Worm (Caenorhabditis elegans) whole organism, L3 larva: ENCODE results near the gene Y57G11B.2.

Experiments used
- R02D3.7 ChIP-seq: fragments of 150-350 bp; optimal IDR thresholded peaks from 2 replicates; lab custom pipeline; 2014; ENCODE audit warnings: missing biosample characterization, missing genetic modification characterization
- ZK546.5 ChIP-seq: sonication (generic microtip); optimal IDR thresholded peaks from 2 replicates; lab custom pipeline; 2017; ENCODE audit warnings: missing biosample characterization, missing genetic modification characterization
- aly-2 ChIP-seq: fragments of 150-350 bp; optimal IDR thresholded peaks from 2 replicates; lab custom pipeline; 2014; ENCODE audit warnings: missing biosample characterization, missing genetic modification characterization
- ama-1 ChIP-seq: fragments of 150-350 bp; optimal IDR thresholded peaks from 2 replicates; lab custom pipeline; 2018
- ceh-16 ChIP-seq: sonication (generic microtip); optimal IDR thresholded peaks from 2 replicates; lab custom pipeline; 2017; ENCODE audit warnings: missing biosample characterization, missing genetic modification characterization
- ceh-28 ChIP-seq: fragments of 150-350 bp; optimal IDR thresholded peaks from 2 replicates; lab custom pipeline; 2014; ENCODE audit warnings: missing biosample characterization, missing genetic modification reagents, missing genetic modification characterization
- ceh-82 ChIP-seq: fragments of 150-350 bp; optimal IDR thresholded peaks from 2 replicates; lab custom pipeline; 2014; ENCODE audit warnings: missing biosample characterization, missing genetic modification characterization
- egl-27 ChIP-seq: sonication (generic microtip); optimal IDR thresholded peaks from 4 replicates; lab custom pipeline; 2017; ENCODE audit warnings: missing biosample characterization, missing genetic modification reagents, missing genetic modification characterization
- egl-5 ChIP-seq: fragments of 150-350 bp; optimal IDR thresholded peaks from 2 replicates; lab custom pipeline; 2017; ENCODE audit warnings: missing biosample characterization, missing genetic modification reagents, missing genetic modification characterization, inconsistent platforms
- elt-2 ChIP-seq: sonication (generic microtip); optimal IDR thresholded peaks from 2 replicates; lab custom pipeline; 2016; ENCODE audit warnings: missing genetic modification reagents, mild to moderate bottlenecking, missing genetic modification characterization, missing compliant biosample characterization
- elt-3 ChIP-seq, 3 experiments: fragments of 150-350 bp in 1 of 3; sonication (generic microtip) in 2 of 3; optimal IDR thresholded peaks; 2 replicates in 2 of 3; 4 replicates in 1 of 3; lab custom pipeline; 2014 to 2017; ENCODE audit warnings: missing biosample characterization in 3 of 3, missing genetic modification characterization in 3 of 3
- eor-1 ChIP-seq, 2 experiments: fragments of 150-350 bp; optimal IDR thresholded peaks; 2 replicates each; lab custom pipeline; 2014 to 2018; ENCODE audit warnings: missing biosample characterization in 2 of 2, missing genetic modification characterization in 2 of 2
- fkh-10 ChIP-seq: sonication (generic microtip); optimal IDR thresholded peaks from 2 replicates; lab custom pipeline; 2017; ENCODE audit warnings: missing biosample characterization, missing genetic modification reagents, missing genetic modification characterization
- fkh-2 ChIP-seq: fragments of 150-350 bp; optimal IDR thresholded peaks from 2 replicates; lab custom pipeline; 2014; ENCODE audit warnings: missing biosample characterization, missing genetic modification reagents, missing genetic modification characterization
- fos-1 ChIP-seq: fragments of 150-350 bp; optimal IDR thresholded peaks from 2 replicates; lab custom pipeline; 2014; ENCODE audit warnings: missing biosample characterization, missing genetic modification characterization
- hmg-11 ChIP-seq: sonication (generic microtip); optimal IDR thresholded peaks from 2 replicates; lab custom pipeline; 2016; ENCODE audit warnings: missing genetic modification characterization, missing compliant biosample characterization
- jun-1 ChIP-seq: fragments of 150-350 bp; optimal IDR thresholded peaks from 2 replicates; lab custom pipeline; 2014; ENCODE audit warnings: missing biosample characterization, missing genetic modification reagents, missing genetic modification characterization
- lin-15B ChIP-seq: fragments of 150-350 bp; optimal IDR thresholded peaks from 2 replicates; lab custom pipeline; 2014; ENCODE audit warnings: missing biosample characterization, missing genetic modification characterization
- lin-39 ChIP-seq: fragments of 150-350 bp; optimal IDR thresholded peaks from 2 replicates; lab custom pipeline; 2018; ENCODE audit warnings: missing biosample characterization, missing genetic modification reagents, missing genetic modification characterization
- lsy-12 ChIP-seq: sonication (generic microtip); optimal IDR thresholded peaks from 2 replicates; lab custom pipeline; 2016; ENCODE audit warnings: mild to moderate bottlenecking, missing genetic modification characterization, missing compliant biosample characterization
- mdl-1 ChIP-seq: fragments of 150-350 bp; optimal IDR thresholded peaks from 2 replicates; lab custom pipeline; 2014; ENCODE audit warnings: missing biosample characterization, missing genetic modification characterization
- mml-1 ChIP-seq: fragments of 150-350 bp; sonication (generic microtip); optimal IDR thresholded peaks from 3 replicates; lab custom pipeline; 2014; ENCODE audit warnings: missing biosample characterization, missing genetic modification characterization
- nhr-11 ChIP-seq: fragments of 150-350 bp; optimal IDR thresholded peaks from 2 replicates; lab custom pipeline; 2014; ENCODE audit warnings: missing biosample characterization, missing genetic modification characterization
- nhr-12 ChIP-seq: fragments of 150-350 bp; optimal IDR thresholded peaks from 2 replicates; lab custom pipeline; 2014; ENCODE audit warnings: missing biosample characterization, missing genetic modification characterization
- nhr-23 ChIP-seq: fragments of 150-350 bp; optimal IDR thresholded peaks from 2 replicates; lab custom pipeline; 2014; ENCODE audit warnings: missing biosample characterization, missing genetic modification reagents, missing genetic modification characterization
- nhr-237 ChIP-seq: fragments of 150-350 bp; optimal IDR thresholded peaks from 2 replicates; lab custom pipeline; 2014; ENCODE audit warnings: missing biosample characterization, missing genetic modification characterization
- nhr-25 ChIP-seq: sonication (generic microtip); optimal IDR thresholded peaks from 2 replicates; lab custom pipeline; 2017; ENCODE audit warnings: missing biosample characterization, missing genetic modification characterization
- nhr-28 ChIP-seq: fragments of 150-350 bp; optimal IDR thresholded peaks from 2 replicates; lab custom pipeline; 2014; ENCODE audit warnings: missing biosample characterization, missing genetic modification characterization
- nhr-43 ChIP-seq: sonication (generic microtip); optimal IDR thresholded peaks from 2 replicates; lab custom pipeline; 2016; ENCODE audit warnings: mild to moderate bottlenecking, missing genetic modification characterization, missing compliant biosample characterization; ENCODE audit not compliant: poor library complexity, severe bottlenecking
- nhr-77 ChIP-seq: fragments of 150-350 bp; optimal IDR thresholded peaks from 2 replicates; lab custom pipeline; 2014; ENCODE audit warnings: missing biosample characterization, missing genetic modification characterization
- pha-4 ChIP-seq: fragments of 150-350 bp; optimal IDR thresholded peaks from 2 replicates; lab custom pipeline; 2014; ENCODE audit warnings: missing biosample characterization, missing genetic modification reagents, missing genetic modification characterization
- pqm-1 ChIP-seq: fragments of 150-350 bp; optimal IDR thresholded peaks from 2 replicates; lab custom pipeline; 2017; ENCODE audit warnings: missing biosample characterization, missing genetic modification characterization, inconsistent platforms
- sea-2 ChIP-seq: fragments of 150-350 bp; sonication (generic microtip); optimal IDR thresholded peaks from 4 replicates; lab custom pipeline; 2014; ENCODE audit warnings: missing biosample characterization, missing genetic modification reagents, missing genetic modification characterization
- snpc-4 ChIP-seq: fragments of 150-350 bp; optimal IDR thresholded peaks from 2 replicates; lab custom pipeline; 2014; ENCODE audit warnings: missing biosample characterization, missing genetic modification characterization
- tbx-2 ChIP-seq: sonication (generic microtip); optimal IDR thresholded peaks from 2 replicates; lab custom pipeline; 2016; ENCODE audit warnings: mild to moderate bottlenecking, missing genetic modification characterization, missing compliant biosample characterization
- unc-62 ChIP-seq: fragments of 150-350 bp; sonication (generic microtip); optimal IDR thresholded peaks from 4 replicates; lab custom pipeline; 2014; ENCODE audit warnings: missing biosample characterization, missing genetic modification reagents, missing genetic modification characterization
- zag-1 ChIP-seq: fragments of 150-350 bp; optimal IDR thresholded peaks from 2 replicates; lab custom pipeline; 2014; ENCODE audit warnings: missing biosample characterization, missing genetic modification characterization
- ztf-11 ChIP-seq: fragments of 150-350 bp; optimal IDR thresholded peaks from 2 replicates; lab custom pipeline; 2014; ENCODE audit warnings: missing biosample characterization, missing genetic modification characterization
- ztf-4 ChIP-seq: fragments of 150-350 bp; optimal IDR thresholded peaks from 2 replicates; lab custom pipeline; 2014; ENCODE audit warnings: missing biosample characterization, missing genetic modification characterization

The Y57G11B.2 gene

DNA sequence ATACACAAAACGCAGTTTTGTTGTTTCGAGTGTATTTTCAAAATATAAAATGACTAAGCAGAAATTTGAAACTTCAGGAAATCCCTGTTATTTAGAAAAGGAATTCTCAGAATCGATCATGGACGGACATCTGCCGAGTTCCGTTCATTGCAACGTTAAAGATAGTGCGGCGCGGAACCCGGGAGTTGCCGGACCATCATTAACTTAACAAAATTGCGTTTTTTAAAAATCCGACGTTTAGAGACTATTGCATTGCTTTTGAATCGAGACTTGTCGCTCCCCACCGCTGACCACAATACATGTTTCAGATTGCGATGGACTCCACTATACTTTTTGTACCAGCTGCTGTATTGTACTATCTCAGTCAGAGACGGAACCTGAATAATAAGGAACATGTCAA lies 35.1 kb upstream of the Y57G11B.2 start:
- TF ChIP-seq egl-5 (tag; lab: Kevin White, UChicago) (no peak), nhr-11 (tag; lab: Kevin White, UChicago) (no peak), jun-1 (no peak), zag-1 (tag; lab: Kevin White, UChicago) (no peak), nhr-25 (tag; lab: Kevin White, UChicago) (no peak), nhr-237 (tag; lab: Kevin White, UChicago) (no peak)

DNA sequence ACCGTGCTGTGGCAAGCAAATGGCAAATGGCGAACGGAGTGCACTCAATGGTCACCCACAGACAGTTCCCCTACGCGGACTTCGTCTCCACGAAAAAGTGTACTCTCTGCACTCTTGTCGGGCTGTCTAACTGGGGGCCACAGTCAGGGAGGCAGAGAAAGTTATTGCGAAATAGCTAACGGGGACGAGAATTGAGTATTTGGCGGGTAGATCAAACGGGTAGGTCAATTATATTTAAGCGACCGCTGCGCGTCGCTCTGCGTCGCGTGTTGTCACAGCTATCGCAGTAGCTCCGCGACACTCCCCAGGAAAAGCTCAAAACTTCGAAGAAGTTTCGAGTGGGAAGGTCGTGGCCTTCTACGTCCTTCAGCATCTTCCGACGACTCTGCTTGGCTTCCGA lies 32.8 kb upstream of the Y57G11B.2 start:
- TF ChIP-seq ztf-11 (tag; lab: Kevin White, UChicago) (no peak), zag-1 (tag; lab: Kevin White, UChicago) (no peak), tbx-2 (tag; lab: Kevin White, UChicago) (no peak), ceh-28 (no peak), aly-2 (no peak), ceh-82 (tag; lab: Kevin White, UChicago) (no peak), ama-1 (lab: Kevin White, UChicago) (no peak), mml-1 (tag; lab: Kevin White, UChicago) (no peak)

DNA sequence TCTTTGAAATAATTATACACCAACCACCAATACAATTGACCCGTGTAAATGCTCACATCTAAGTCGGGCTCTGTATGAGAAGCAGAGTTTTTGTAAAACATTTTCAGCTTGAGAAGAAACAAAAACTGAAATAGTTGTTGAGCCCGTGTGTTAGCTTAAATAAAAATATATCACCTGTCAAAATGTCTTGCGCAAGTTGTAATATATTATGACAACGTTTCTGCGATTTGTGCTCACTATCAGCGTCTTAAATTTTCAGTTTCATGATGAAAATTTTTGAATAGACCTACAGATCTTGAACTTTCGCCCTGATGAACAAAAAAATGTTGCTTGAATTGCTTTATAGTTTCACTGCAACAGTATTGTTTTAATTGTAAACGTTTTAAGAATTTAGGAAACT lies 30.2 kb upstream of the Y57G11B.2 start, which contains the start of gene T27E7.4:
Gene T27E7.4, minus strand, starts transcription at position 101 of the 400 bp plus-strand sequence.
- no peak for TF ChIP-seq zag-1 (tag; lab: Kevin White, UChicago)
- TF ChIP-seq lin-39 (tag; lab: Kevin White, UChicago): no peak
- TF ChIP-seq ztf-11 (tag; lab: Kevin White, UChicago): no peak
- TF ChIP-seq R02D3.7: no peak
- TF ChIP-seq fkh-2 (tag; lab: Kevin White, UChicago): no peak
- no peak for TF ChIP-seq nhr-23 (tag; lab: Kevin White, UChicago)
- TF ChIP-seq elt-2: no peak
- TF ChIP-seq ZK546.5: no peak
- TF ChIP-seq sea-2: no peak
- TF ChIP-seq eor-1 (tag; optimal IDR thresholded peaks at IDR 0.05; lab: Kevin White, UChicago): no peak
- TF ChIP-seq nhr-25 (tag; lab: Kevin White, UChicago): no peak
- TF ChIP-seq lin-15B (tag; lab: Kevin White, UChicago): no peak
- no peak for TF ChIP-seq tbx-2 (tag; lab: Kevin White, UChicago)
- TF ChIP-seq fkh-10 (GFP tag; lab: Kevin White, UChicago): no peak
- no peak for TF ChIP-seq nhr-28 (tag; lab: Kevin White, UChicago)
- no peak for TF ChIP-seq nhr-237 (tag; lab: Kevin White, UChicago)
- no peak for TF ChIP-seq nhr-11 (tag; lab: Kevin White, UChicago)
- TF ChIP-seq aly-2: no peak
- no peak for TF ChIP-seq lsy-12 (tag; lab: Kevin White, UChicago)
- no peak for TF ChIP-seq ceh-16 (tag; lab: Kevin White, UChicago)

DNA sequence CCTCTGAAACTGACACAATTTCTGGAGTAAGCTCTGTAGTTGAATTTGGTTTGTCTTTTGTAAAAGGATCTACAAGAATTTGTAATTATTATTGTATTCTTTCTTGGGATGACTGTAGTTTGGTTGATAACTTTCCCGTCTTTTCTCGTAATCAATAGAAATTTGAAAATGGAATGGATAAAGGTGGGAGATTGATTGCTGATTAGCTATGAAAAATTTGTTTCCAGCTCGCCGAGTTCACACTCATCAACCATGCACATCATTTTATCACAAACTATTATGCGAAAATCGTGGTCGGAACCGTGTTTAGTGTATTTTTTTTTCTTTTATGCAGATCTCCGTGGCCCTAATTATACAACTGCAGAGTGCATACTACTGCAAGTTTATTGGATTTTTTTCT lies 28.3 kb upstream of the Y57G11B.2 start, which contains the start of gene T27E7.5:
Gene T27E7.5, plus strand, starts transcription at position 253 of the 400 bp plus-strand sequence.
- TF ChIP-seq elt-2 (no peak), egl-27 (tag; lab: Kevin White, UChicago) (no peak), unc-62 (GFP tag; lab: Kevin White, UChicago) (no peak), zag-1 (tag; lab: Kevin White, UChicago) (no peak), fos-1 (tag; lab: Kevin White, UChicago) (no peak), nhr-23 (tag; lab: Kevin White, UChicago) (no peak), ZK546.5 (no peak), nhr-43 (tag; lab: Kevin White, UChicago) (no peak), aly-2 (no peak), elt-3 (tag; optimal IDR thresholded peaks at IDR 0.05; lab: Kevin White, UChicago) (no peak), lin-39 (tag; lab: Kevin White, UChicago) (no peak), tbx-2 (tag; lab: Kevin White, UChicago) (no peak), pqm-1 (no peak), snpc-4 (no peak), nhr-12 (tag; lab: Kevin White, UChicago) (no peak), ztf-4 (tag; lab: Kevin White, UChicago) (no peak)
- TF ChIP-seq, all 47 proteins: peak for 0

DNA sequence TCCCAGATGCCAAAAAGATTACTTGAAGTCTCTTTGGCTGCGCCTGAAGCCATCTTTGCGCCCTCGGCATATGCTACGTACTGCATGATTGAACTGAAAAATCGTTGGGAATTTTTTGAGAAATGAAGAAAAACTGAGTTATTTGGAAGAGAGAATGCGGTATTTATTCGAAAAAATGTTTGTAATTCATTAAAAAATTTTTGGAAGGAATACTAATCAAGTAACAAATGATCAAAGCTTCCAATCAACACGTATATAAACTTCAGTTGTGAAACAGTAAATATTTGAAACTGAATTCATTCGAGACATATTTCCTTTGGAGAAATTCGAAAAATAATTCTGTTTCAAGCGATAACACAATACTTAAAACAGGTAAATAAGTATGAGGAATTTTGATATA lies 22.6 kb upstream of the Y57G11B.2 start, which contains the start of gene pals-29:
Gene pals-29, minus strand, starts transcription at position 101 of the 400 bp plus-strand sequence.
- TF ChIP-seq pha-4 (tag; lab: Kevin White, UChicago): no peak
- no peak for TF ChIP-seq tbx-2 (tag; lab: Kevin White, UChicago)
- TF ChIP-seq nhr-23 (tag; lab: Kevin White, UChicago): no peak
- no peak for TF ChIP-seq snpc-4
- TF ChIP-seq ztf-4 (tag; lab: Kevin White, UChicago): no peak
- no peak for TF ChIP-seq elt-2
- TF ChIP-seq unc-62 (GFP tag; lab: Kevin White, UChicago): no peak
- no peak for TF ChIP-seq fos-1 (tag; lab: Kevin White, UChicago)
- TF ChIP-seq nhr-25 (tag; lab: Kevin White, UChicago): no peak
- no peak for TF ChIP-seq nhr-77 (tag; lab: Kevin White, UChicago)
- TF ChIP-seq nhr-28 (tag; lab: Kevin White, UChicago): no peak
- no peak for TF ChIP-seq egl-27 (tag; lab: Kevin White, UChicago)
- no peak for TF ChIP-seq mdl-1 (tag; lab: Kevin White, UChicago)
- TF ChIP-seq hmg-11 (tag; lab: Kevin White, UChicago): no peak
- TF ChIP-seq, all 47 proteins: peak for 0
